Fruit fly (Drosophila melanogaster) whole organism, embryonic: ENCODE data around the gene meep.
A peak's percentile ranks its signal among the peaks of the same experiment; 100 is the strongest.

Experiments used
- ATbp ChIP-seq: fragments of 200-800 bp; sonication (Bioruptor generic); optimal IDR thresholded peaks from 2 replicates; lab custom pipeline; 2017; ENCODE audit warnings: missing biosample characterization, mild to moderate bottlenecking, missing genetic modification characterization, missing genetic modification reagents
- Atf3 ChIP-seq: fragments of 200-800 bp; sonication (Bioruptor generic); optimal IDR thresholded peaks from 3 replicates; lab custom pipeline; 2016; ENCODE audit warnings: missing biosample characterization, missing genetic modification characterization
- Awh ChIP-seq: fragments of 200-800 bp; sonication (Bioruptor generic); IDR thresholded peaks from 2 replicates; pipeline ENCODE4, ENCODE4 v1.3.6; 2022; ENCODE audit warnings: missing biosample characterization, missing genetic modification characterization
- CG10321 ChIP-seq: fragments of 200-800 bp; sonication (Bioruptor generic); IDR thresholded peaks from 2 replicates; pipeline ENCODE4 v1.3.6; 2022; ENCODE audit warnings: missing biosample characterization, missing genetic modification characterization
- CG13894 ChIP-seq: fragments of 200-800 bp; sonication (Bioruptor generic); optimal IDR thresholded peaks from 3 replicates; lab custom pipeline; 2018; ENCODE audit warnings: missing biosample characterization, mild to moderate bottlenecking, missing genetic modification characterization, moderate library complexity
- CG14710 ChIP-seq: fragments of 200-800 bp; sonication (Bioruptor generic); optimal IDR thresholded peaks from 3 replicates; lab custom pipeline; 2019; ENCODE audit warnings: missing biosample characterization, mild to moderate bottlenecking, missing genetic modification characterization, moderate library complexity
- CG15479 ChIP-seq: fragments of 200-800 bp; sonication (Bioruptor generic); optimal IDR thresholded peaks from 3 replicates; lab custom pipeline; 2019; ENCODE audit warnings: missing biosample characterization, mild to moderate bottlenecking, missing genetic modification characterization, moderate library complexity
- CG16813 ChIP-seq: fragments of 200-800 bp; sonication (Bioruptor generic); IDR thresholded peaks from 3 replicates; pipeline ENCODE4 v1.3.6; 2022; ENCODE audit warnings: missing biosample characterization, missing genetic modification characterization; ENCODE audit not compliant: partially characterized antibody
- CG17829 ChIP-seq: fragments of 200-800 bp; optimal IDR thresholded peaks from 2 replicates; lab custom pipeline; 2019; ENCODE audit warnings: missing biosample characterization, mild to moderate bottlenecking, missing genetic modification characterization, moderate library complexity
- CG18476 ChIP-seq: fragments of 200-800 bp; sonication (Bioruptor generic); optimal IDR thresholded peaks from 2 replicates; lab custom pipeline; 2016; ENCODE audit warnings: missing biosample characterization, mild to moderate bottlenecking, missing genetic modification characterization
- CG18619 ChIP-seq: fragments of 200-800 bp; sonication (Bioruptor generic); optimal IDR thresholded peaks from 3 replicates; lab custom pipeline; 2017; ENCODE audit warnings: missing biosample characterization, mild to moderate bottlenecking, missing genetic modification characterization
- CG2889 ChIP-seq: fragments of 200-800 bp; sonication (Bioruptor generic); IDR thresholded peaks from 3 replicates; pipeline ENCODE4 v1.3.6; 2022; ENCODE audit warnings: missing biosample characterization, missing genetic modification characterization
- CG31224 ChIP-seq: fragments of 200-800 bp; sonication (Bioruptor generic); IDR thresholded peaks from 2 replicates; pipeline ENCODE4 v1.3.6; 2022; ENCODE audit warnings: missing biosample characterization, missing genetic modification characterization
- CG34422 ChIP-seq: fragments of 200-800 bp; sonication (Bioruptor generic); IDR thresholded peaks from 3 replicates; pipeline ENCODE4 v1.3.6; 2022; ENCODE audit warnings: missing biosample characterization, missing genetic modification characterization
- CG3995 ChIP-seq: fragments of 200-800 bp; sonication (Bioruptor generic); optimal IDR thresholded peaks from 3 replicates; lab custom pipeline; 2016; ENCODE audit warnings: missing biosample characterization, missing genetic modification characterization
- CG4328 ChIP-seq: fragments of 200-800 bp; sonication (Bioruptor generic); optimal IDR thresholded peaks from 3 replicates; lab custom pipeline; 2017; ENCODE audit warnings: missing biosample characterization, missing genetic modification reagents, missing genetic modification characterization
- CG4360 ChIP-seq: fragments of 200-800 bp; sonication (Bioruptor generic); IDR thresholded peaks from 2 replicates; pipeline ENCODE4 v1.3.6; 2022; ENCODE audit warnings: missing biosample characterization, missing genetic modification characterization
- CG6175 ChIP-seq: fragments of 200-800 bp; sonication (Bioruptor generic); IDR thresholded peaks from 3 replicates; pipeline ENCODE4 v1.3.6; 2022; ENCODE audit warnings: missing biosample characterization, missing genetic modification characterization
- CG6813 ChIP-seq: fragments of 200-800 bp; sonication (Bioruptor generic); optimal IDR thresholded peaks from 2 replicates; lab custom pipeline; 2017; ENCODE audit warnings: missing biosample characterization, missing genetic modification characterization, mild to moderate bottlenecking, moderate library complexity, missing genetic modification reagents
- CG9727 ChIP-seq: fragments of 200-800 bp; sonication (Bioruptor generic); optimal IDR thresholded peaks from 3 replicates; lab custom pipeline; 2017; ENCODE audit warnings: missing biosample characterization, mild to moderate bottlenecking, missing genetic modification characterization
- Dref ChIP-seq: fragments of 200-800 bp; sonication (Bioruptor generic); IDR thresholded peaks from 2 replicates; pipeline ENCODE4 v1.3.6; 2022; ENCODE audit warnings: missing biosample characterization, missing genetic modification characterization
- Elba2 ChIP-seq: fragments of 200-800 bp; sonication (Bioruptor generic); optimal IDR thresholded peaks from 3 replicates; lab custom pipeline; 2016; ENCODE audit warnings: missing biosample characterization, missing genetic modification characterization
- H2.0 ChIP-seq: fragments of 200-800 bp; sonication (Bioruptor generic); IDR thresholded peaks from 2 replicates; pipeline ENCODE4 v1.3.6; 2022; ENCODE audit warnings: missing biosample characterization, missing genetic modification characterization
- Hand ChIP-seq: fragments of 200-800 bp; sonication (Bioruptor generic); optimal IDR thresholded peaks from 2 replicates; lab custom pipeline; 2017; ENCODE audit warnings: mild to moderate bottlenecking, missing biosample characterization, missing genetic modification reagents, missing genetic modification characterization
- NC2α ChIP-seq: fragments of 200-800 bp; sonication (Bioruptor generic); optimal IDR thresholded peaks from 2 replicates; lab custom pipeline; 2016; ENCODE audit warnings: missing biosample characterization, missing genetic modification characterization
- Nf-YB ChIP-seq: fragments of 200-800 bp; sonication (Bioruptor generic); optimal IDR thresholded peaks from 3 replicates; lab custom pipeline; 2019; ENCODE audit warnings: missing biosample characterization, mild to moderate bottlenecking, missing genetic modification characterization, moderate library complexity
- PHDP ChIP-seq: fragments of 200-800 bp; sonication (Bioruptor generic); optimal IDR thresholded peaks from 3 replicates; lab custom pipeline; 2018; ENCODE audit warnings: missing biosample characterization, mild to moderate bottlenecking, missing genetic modification characterization, moderate library complexity
- Poxn ChIP-seq: fragments of 200-800 bp; sonication (Bioruptor generic); IDR thresholded peaks from 2 replicates; pipeline ENCODE4 v1.3.6; 2022; ENCODE audit warnings: missing biosample characterization, missing genetic modification characterization
- Sox100B ChIP-seq: fragments of 200-800 bp; sonication (Bioruptor generic); optimal IDR thresholded peaks from 3 replicates; lab custom pipeline; 2018; ENCODE audit warnings: missing biosample characterization, mild to moderate bottlenecking, missing genetic modification characterization
- Sox102F ChIP-seq: fragments of 200-800 bp; sonication (Bioruptor generic); optimal IDR thresholded peaks from 2 replicates; lab custom pipeline; 2018; ENCODE audit warnings: missing biosample characterization, mild to moderate bottlenecking, missing genetic modification characterization, moderate library complexity
- Stat92E ChIP-seq, 3 experiments: fragments of >200 bp in 2 of 3; fragments of 200-800 bp in 1 of 3; sonication (Bioruptor generic) in 1 of 3; optimal IDR thresholded peaks; 2 replicates each; lab custom pipeline; 2017 to 2019; ENCODE audit warnings: missing biosample characterization in 3 of 3, missing genetic modification characterization in 3 of 3, mild to moderate bottlenecking in 1 of 3, moderate library complexity in 1 of 3
- Tbp ChIP-seq: fragments of >200 bp; optimal IDR thresholded peaks from 2 replicates; lab custom pipeline; 2018; ENCODE audit warnings: missing biosample characterization, missing genetic modification characterization
- cas ChIP-seq: fragments of 200-800 bp; sonication (Bioruptor generic); IDR thresholded peaks from 2 replicates; pipeline ENCODE4 v1.3.6; 2022; ENCODE audit warnings: missing biosample characterization, missing genetic modification characterization
- crc ChIP-seq: fragments of 200-800 bp; sonication (Bioruptor generic); optimal IDR thresholded peaks from 2 replicates; lab custom pipeline; 2016; ENCODE audit warnings: missing biosample characterization, missing genetic modification characterization
- dmrt11E ChIP-seq: fragments of 200-800 bp; sonication (Bioruptor generic); optimal IDR thresholded peaks from 3 replicates; lab custom pipeline; 2018; ENCODE audit warnings: missing biosample characterization, mild to moderate bottlenecking, missing genetic modification characterization, moderate library complexity
- dpn ChIP-seq, 2 experiments: fragments of 200-800 bp; sonication (Bioruptor generic); optimal IDR thresholded peaks; 3 replicates each; lab custom pipeline; 2016; ENCODE audit warnings: missing biosample characterization in 2 of 2, missing genetic modification characterization in 2 of 2
- fru ChIP-seq: fragments of >200 bp; optimal IDR thresholded peaks from 2 replicates; lab custom pipeline; 2017
- gfzf ChIP-seq: fragments of 200-800 bp; sonication (Bioruptor generic); optimal IDR thresholded peaks from 2 replicates; lab custom pipeline; 2016; ENCODE audit warnings: missing biosample characterization, mild to moderate bottlenecking, missing genetic modification characterization, moderate library complexity
- ham ChIP-seq: fragments of 200-800 bp; sonication (Bioruptor generic); IDR thresholded peaks from 2 replicates; pipeline ENCODE4 v1.3.6; 2022; ENCODE audit warnings: missing biosample characterization, missing genetic modification characterization
- jumu ChIP-seq: fragments of 200-800 bp; sonication (Bioruptor generic); optimal IDR thresholded peaks from 3 replicates; lab custom pipeline; 2016; ENCODE audit warnings: missing biosample characterization, missing genetic modification characterization
- kni ChIP-seq: fragments of 200-800 bp; sonication (Bioruptor generic); optimal IDR thresholded peaks from 3 replicates; lab custom pipeline; 2017; ENCODE audit warnings: mild to moderate bottlenecking, missing biosample characterization, missing genetic modification reagents, missing genetic modification characterization
- otp ChIP-seq: fragments of 200-800 bp; sonication (Bioruptor generic); IDR thresholded peaks from 3 replicates; pipeline ENCODE4, ENCODE4 v1.3.6; 2022; ENCODE audit warnings: missing biosample characterization, missing genetic modification characterization
- pita ChIP-seq: fragments of 200-800 bp; sonication (Bioruptor generic); optimal IDR thresholded peaks from 2 replicates; lab custom pipeline; 2017; ENCODE audit warnings: missing biosample characterization, mild to moderate bottlenecking, missing genetic modification characterization
- pros ChIP-seq: fragments of 200-800 bp; sonication (Bioruptor generic); optimal IDR thresholded peaks from 3 replicates; lab custom pipeline; 2019; ENCODE audit warnings: missing biosample characterization, mild to moderate bottlenecking, missing genetic modification characterization, moderate library complexity
- row ChIP-seq: fragments of 200-800 bp; sonication (Bioruptor generic); IDR thresholded peaks from 3 replicates; pipeline ENCODE4 v1.3.6; 2022; ENCODE audit warnings: missing biosample characterization, missing genetic modification characterization
- run ChIP-seq: fragments of 200-800 bp; sonication (Bioruptor generic); optimal IDR thresholded peaks from 3 replicates; lab custom pipeline; 2018; ENCODE audit warnings: missing biosample characterization, mild to moderate bottlenecking, missing genetic modification characterization
- sc ChIP-seq, 3 experiments: fragments of >200 bp in 2 of 3; fragments of 200-800 bp in 1 of 3; sonication (Bioruptor generic) in 1 of 3; optimal IDR thresholded peaks; 2 replicates in 2 of 3; 3 replicates in 1 of 3; lab custom pipeline; 2017; ENCODE audit warnings: mild to moderate bottlenecking in 1 of 3, missing biosample characterization in 1 of 3, missing genetic modification characterization in 1 of 3, missing genetic modification reagents in 1 of 3
- shn ChIP-seq: fragments of 200-800 bp; sonication (Bioruptor generic); optimal IDR thresholded peaks from 3 replicates; lab custom pipeline; 2016; ENCODE audit warnings: missing biosample characterization, missing genetic modification characterization
- sob ChIP-seq: fragments of 200-800 bp; sonication (Bioruptor generic); IDR thresholded peaks from 2 replicates; pipeline ENCODE4 v1.3.6; 2022; ENCODE audit warnings: missing biosample characterization, missing genetic modification characterization
- stwl ChIP-seq: fragments of 200-800 bp; sonication (Bioruptor generic); optimal IDR thresholded peaks from 3 replicates; lab custom pipeline; 2018; ENCODE audit warnings: missing biosample characterization, mild to moderate bottlenecking, missing genetic modification characterization, moderate library complexity
- tna ChIP-seq: fragments of 200-800 bp; sonication (Bioruptor generic); IDR thresholded peaks from 2 replicates; pipeline ENCODE4 v1.3.6; 2022; ENCODE audit warnings: missing biosample characterization, missing genetic modification characterization; ENCODE audit not compliant: partially characterized antibody
- unpg ChIP-seq: fragments of 200-800 bp; sonication (Bioruptor generic); optimal IDR thresholded peaks from 3 replicates; lab custom pipeline; 2018; ENCODE audit warnings: missing biosample characterization, mild to moderate bottlenecking, missing genetic modification characterization, moderate library complexity

Gene meep

DNA sequence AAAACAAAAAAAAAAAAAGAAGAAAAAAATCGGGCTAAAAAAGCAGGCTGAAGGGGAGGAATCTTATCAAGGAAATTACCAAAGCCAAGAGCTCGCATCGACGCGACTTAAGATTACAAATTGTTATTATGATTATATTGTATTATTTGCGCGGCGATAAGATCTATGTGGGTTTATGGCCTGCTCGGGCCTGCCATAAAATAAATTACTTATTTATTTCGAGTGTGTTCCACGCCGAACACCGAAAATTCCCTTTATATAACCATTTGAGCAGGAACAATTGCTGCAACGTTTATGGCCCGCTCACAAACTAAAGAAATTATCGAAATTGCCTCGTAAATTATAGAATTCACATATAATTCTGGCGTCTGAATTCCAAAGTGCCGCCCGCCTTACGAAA, 33.2 kb downstream of the meep start (continued):
- TF ChIP-seq sob (GFP tag; lab: Robert Waterston, UW) (no peak), CG4360 (GFP tag; lab: Robert Waterston, UW) (no peak), CG17829 (no peak), fru (lab: Kevin White, UChicago) (no peak), CG6175 (GFP tag; lab: Robert Waterston, UW) (no peak), H2.0 (GFP tag; lab: Robert Waterston, UW) (no peak), jumu (GFP tag; lab: Kevin White, UChicago) (no peak), Nf-YB (GFP tag; lab: Kevin White, UChicago) (peak; percentile 6), CG15479 (GFP tag; lab: Kevin White, UChicago) (no peak), CG3995 (GFP tag; lab: Kevin White, UChicago) (no peak), ATbp (peak; percentile 19), Poxn (no peak), pros (no peak), stwl (tag; lab: Kevin White, UChicago) (no peak), run (tag; lab: Kevin White, UChicago) (peak; percentile 31), CG6813 (GFP tag; lab: Kevin White, UChicago) (peak; percentile 39), tna (GFP tag; lab: Robert Waterston, UW) (no peak), Tbp (GFP tag; lab: Kevin White, UChicago) (no peak), CG14710 (tag; lab: Kevin White, UChicago) (no peak), CG9727 (peak; percentile 24), Stat92E (GFP tag; optimal IDR thresholded peaks at IDR 0.05; lab: Kevin White, UChicago) (no peak), unpg (GFP tag; lab: Kevin White, UChicago) (peak; percentile 51), Hand (GFP tag; lab: Kevin White, UChicago) (peak; percentile 7), PHDP (peak; percentile 55), cas (GFP tag; lab: Robert Waterston, UW) (no peak), pita (GFP tag; lab: Kevin White, UChicago) (no peak), crc (GFP tag; lab: Kevin White, UChicago) (no peak), dpn (GFP tag; optimal IDR thresholded peaks at IDR 0.05; lab: Kevin White, UChicago) (no peak), row (GFP tag; lab: Robert Waterston, UW) (peak; percentile 28; the same call in 1 of the 3 replicates), dmrt11E (tag; lab: Kevin White, UChicago) (no peak), shn (no peak)

DNA sequence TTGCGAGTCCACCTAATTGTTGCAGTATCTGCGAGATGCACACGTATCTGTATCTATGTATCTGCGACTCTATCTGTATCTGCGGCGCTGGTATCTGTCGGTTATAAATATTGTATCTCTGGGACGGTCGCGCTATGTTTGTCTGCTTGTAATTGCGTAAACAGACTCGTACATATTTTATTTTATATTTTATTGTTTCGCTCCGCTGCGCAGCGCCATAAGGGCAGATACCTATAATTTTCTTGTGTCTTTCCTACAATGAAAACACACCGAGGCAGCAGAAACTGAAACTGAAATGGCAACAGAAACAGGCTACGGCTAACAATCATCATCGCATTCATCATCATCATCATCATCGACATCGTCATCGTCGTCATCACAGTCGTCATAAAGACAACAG, 34.4 kb downstream of the meep start:
- no peak for TF ChIP-seq Sox100B
- no peak for TF ChIP-seq CG2889 (GFP tag; lab: Robert Waterston, UW)
- no peak for TF ChIP-seq sc (optimal IDR thresholded peaks at IDR 0.05; lab: Kevin White, UChicago)
- TF ChIP-seq sc (GFP tag; optimal IDR thresholded peaks at IDR 0.05; lab: Kevin White, UChicago): no peak
- no peak for TF ChIP-seq CG16813 (GFP tag; lab: Robert Waterston, UW)
- peak; percentile 6 for TF ChIP-seq Sox102F
- no peak for TF ChIP-seq CG13894 (tag; lab: Kevin White, UChicago)
- no peak for TF ChIP-seq CG10321 (GFP tag; lab: Robert Waterston, UW)
- TF ChIP-seq otp (GFP tag; lab: Robert Waterston, UW): no peak
- TF ChIP-seq Atf3: no peak
- no peak for TF ChIP-seq Dref (GFP tag; lab: Robert Waterston, UW)
- TF ChIP-seq gfzf (GFP tag; lab: Kevin White, UChicago): no peak
- no peak for TF ChIP-seq CG4328
- no peak for TF ChIP-seq Elba2 (GFP tag; lab: Kevin White, UChicago)
- TF ChIP-seq ATbp: peak; percentile 21
- no peak for TF ChIP-seq CG18619 (GFP tag; lab: Kevin White, UChicago)
- no peak for TF ChIP-seq NC2α (GFP tag; lab: Kevin White, UChicago)
- TF ChIP-seq Awh (GFP tag; lab: Robert Waterston, UW): no peak
- no peak for TF ChIP-seq kni (GFP tag; lab: Kevin White, UChicago)
- TF ChIP-seq CG18476: no peak
- no peak for TF ChIP-seq CG31224 (GFP tag; lab: Robert Waterston, UW)
- no peak for TF ChIP-seq ham (GFP tag; lab: Robert Waterston, UW)
- no peak for TF ChIP-seq run (tag; lab: Kevin White, UChicago)
- TF ChIP-seq CG34422 (GFP tag; lab: Robert Waterston, UW): no peak
